Worm (Caenorhabditis elegans) whole organism, L4 larva: ENCODE results near the gene fubl-2.
A peak's percentile ranks its signal among the peaks of the same experiment; 100 is the strongest.

Experiments
- D1046.2 ChIP-seq: fragments of 200-800 bp; sonication (Bioruptor generic); IDR thresholded peaks from 2 replicates; pipeline ENCODE4 v1.3.6; 2022; ENCODE audit warnings: missing genetic modification characterization, missing compliant biosample characterization
- F10B5.3 ChIP-seq: sonication (generic microtip); optimal IDR thresholded peaks from 2 replicates; lab custom pipeline; 2016; ENCODE audit warnings: mild to moderate bottlenecking, missing genetic modification characterization, missing compliant biosample characterization
- F37D6.2 ChIP-seq: sonication (generic microtip); optimal IDR thresholded peaks from 2 replicates; lab custom pipeline; 2016; ENCODE audit warnings: mild to moderate bottlenecking, missing genetic modification characterization, missing compliant biosample characterization
- F44E2.7 ChIP-seq: fragments of 200-800 bp; sonication (Bioruptor generic); IDR thresholded peaks from 2 replicates; pipeline ENCODE4 v2.1.2; 2022; ENCODE audit warnings: missing genetic modification characterization, missing compliant biosample characterization
- F49E8.2 ChIP-seq: sonication (generic microtip); optimal IDR thresholded peaks from 2 replicates; lab custom pipeline; 2016; ENCODE audit warnings: missing compliant biosample characterization, mild to moderate bottlenecking, missing genetic modification characterization, borderline replicate concordance
- R02D3.7 ChIP-seq: fragments of 150-350 bp; sonication (generic microtip); optimal IDR thresholded peaks from 3 replicates; lab custom pipeline; 2014; ENCODE audit warnings: missing biosample characterization, missing genetic modification characterization
- Y105C5A.15 ChIP-seq: fragments of 200-800 bp; sonication (Bioruptor generic); IDR thresholded peaks from 2 replicates; pipeline ENCODE4 v1.3.6; 2022; ENCODE audit warnings: missing genetic modification characterization, missing compliant biosample characterization
- Y48G9A.11 ChIP-seq: fragments of 200-800 bp; sonication (Bioruptor generic); IDR thresholded peaks from 2 replicates; pipeline ENCODE4 v1.3.6; 2022; ENCODE audit warnings: missing genetic modification reagents, missing genetic modification characterization, missing compliant biosample characterization
- ZK337.2 ChIP-seq: fragments of 200-800 bp; sonication (Bioruptor generic); IDR thresholded peaks from 2 replicates; pipeline ENCODE4 v1.3.6; 2022; ENCODE audit warnings: missing genetic modification reagents, missing genetic modification characterization, missing compliant biosample characterization
- aha-1 ChIP-seq: fragments of 150-350 bp; peaks from one replicate; lab custom pipeline; 2014; ENCODE audit warnings: missing biosample characterization, missing genetic modification characterization
- aly-2 ChIP-seq: sonication (generic microtip); optimal IDR thresholded peaks from 2 replicates; lab custom pipeline; 2018; ENCODE audit warnings: missing biosample characterization, missing genetic modification characterization
- ces-1 ChIP-seq: fragments of 150-350 bp; sonication (generic microtip); optimal IDR thresholded peaks from 4 replicates; lab custom pipeline; 2014; ENCODE audit warnings: missing biosample characterization, missing genetic modification reagents, missing genetic modification characterization
- daf-16 ChIP-seq, 3 experiments: sonication (generic microtip); optimal IDR thresholded peaks; 2 replicates each; lab custom pipeline; 2016 to 2017; ENCODE audit warnings: missing genetic modification characterization in 3 of 3, missing genetic modification reagents in 3 of 3, mild to moderate bottlenecking in 2 of 3, missing compliant biosample characterization in 2 of 3, missing biosample characterization in 1 of 3, moderate library complexity in 1 of 3
- dmd-6 ChIP-seq: fragments of 200-800 bp; sonication (Bioruptor generic); IDR thresholded peaks from 2 replicates; pipeline ENCODE4 v1.3.6; 2022; ENCODE audit warnings: missing genetic modification reagents, missing genetic modification characterization, missing compliant biosample characterization
- dmd-9 ChIP-seq: fragments of 200-800 bp; sonication (Bioruptor generic); IDR thresholded peaks from 2 replicates; pipeline ENCODE4 v1.3.6; 2022; ENCODE audit warnings: missing genetic modification reagents, missing genetic modification characterization, missing compliant biosample characterization
- dpl-1 ChIP-seq: fragments of 150-350 bp; optimal IDR thresholded peaks from 2 replicates; lab custom pipeline; 2014; ENCODE audit warnings: missing biosample characterization, missing genetic modification reagents, missing genetic modification characterization
- duxl-1 ChIP-seq: sonication (generic microtip); optimal IDR thresholded peaks from 2 replicates; lab custom pipeline; 2016; ENCODE audit warnings: mild to moderate bottlenecking, missing genetic modification characterization, moderate library complexity, missing compliant biosample characterization; ENCODE audit not compliant: poor library complexity
- dve-1 ChIP-seq: sonication (generic microtip); optimal IDR thresholded peaks from 2 replicates; lab custom pipeline; 2017; ENCODE audit warnings: antibody characterized with exemption, mild to moderate bottlenecking, missing genetic modification characterization, missing compliant biosample characterization; ENCODE audit not compliant: insufficient read depth
- hif-1 ChIP-seq, 2 experiments: sonication (generic microtip); optimal IDR thresholded peaks; 2 replicates each; lab custom pipeline; 2016 to 2017; ENCODE audit warnings: missing compliant biosample characterization in 2 of 2, missing genetic modification characterization in 2 of 2, missing genetic modification reagents in 2 of 2, missing genotype in 2 of 2, mild to moderate bottlenecking in 1 of 2
- hlh-11 ChIP-seq: fragments of 200-800 bp; sonication (Bioruptor generic); optimal IDR thresholded peaks from 2 replicates; lab custom pipeline; 2018; ENCODE audit warnings: mild to moderate bottlenecking, missing genetic modification characterization, missing compliant biosample characterization
- hlh-30 ChIP-seq: sonication (generic microtip); optimal IDR thresholded peaks from 2 replicates; lab custom pipeline; 2017; ENCODE audit warnings: antibody characterized with exemption, mild to moderate bottlenecking, missing genetic modification characterization, missing compliant biosample characterization; ENCODE audit not compliant: insufficient read depth
- hmg-1.1 ChIP-seq: fragments of 200-800 bp; sonication (Bioruptor generic); IDR thresholded peaks from 2 replicates; pipeline ENCODE4 v1.3.6; 2022; ENCODE audit warnings: missing genetic modification reagents, missing genetic modification characterization, missing compliant biosample characterization
- lim-7 ChIP-seq: fragments of 200-800 bp; sonication (Bioruptor generic); IDR thresholded peaks from 2 replicates; pipeline ENCODE4 v1.3.6; 2022; ENCODE audit warnings: missing genetic modification characterization, missing compliant biosample characterization
- lin-29 ChIP-seq: fragments of 200-800 bp; sonication (Bioruptor generic); IDR thresholded peaks from 2 replicates; pipeline ENCODE4 v1.3.6; 2022; ENCODE audit warnings: missing genetic modification reagents, missing genetic modification characterization, missing compliant biosample characterization
- lin-38 ChIP-seq: fragments of 200-800 bp; sonication (Bioruptor generic); IDR thresholded peaks from 2 replicates; pipeline ENCODE4 v1.3.6; 2022; ENCODE audit warnings: missing genetic modification reagents, missing genetic modification characterization, missing compliant biosample characterization
- lin-39 ChIP-seq: fragments of 150-350 bp; optimal IDR thresholded peaks from 2 replicates; lab custom pipeline; 2014; ENCODE audit warnings: missing biosample characterization, missing genetic modification reagents, missing genetic modification characterization
- madf-5 ChIP-seq, 2 experiments: fragments of 200-800 bp; sonication (Bioruptor generic); IDR thresholded peaks; 2 replicates each; pipeline ENCODE4 v1.3.6; 2022; ENCODE audit warnings: missing compliant biosample characterization in 2 of 2, missing genetic modification characterization in 2 of 2
- mep-1 ChIP-seq: fragments of 150-350 bp; sonication (generic microtip); optimal IDR thresholded peaks from 3 replicates; lab custom pipeline; 2014; ENCODE audit warnings: missing biosample characterization, missing genetic modification characterization
- mes-2 ChIP-seq: sonication (generic microtip); optimal IDR thresholded peaks from 2 replicates; lab custom pipeline; 2016; ENCODE audit warnings: missing genotype, mild to moderate bottlenecking, missing genetic modification characterization, missing compliant biosample characterization; ENCODE audit not compliant: poor library complexity, severe bottlenecking
- mxl-3 ChIP-seq: fragments of 200-800 bp; sonication (Bioruptor generic); optimal IDR thresholded peaks from 2 replicates; lab custom pipeline; 2018; ENCODE audit warnings: mild to moderate bottlenecking, missing genetic modification characterization, missing compliant biosample characterization
- nhr-11 ChIP-seq: fragments of 150-350 bp; optimal IDR thresholded peaks from 2 replicates; lab custom pipeline; 2014; ENCODE audit warnings: missing biosample characterization, missing genetic modification characterization
- nhr-237 ChIP-seq: sonication (generic microtip); optimal IDR thresholded peaks from 2 replicates; lab custom pipeline; 2017; ENCODE audit warnings: missing biosample characterization, missing genetic modification characterization
- nhr-28 ChIP-seq: fragments of 150-350 bp; optimal IDR thresholded peaks from 2 replicates; lab custom pipeline; 2014; ENCODE audit warnings: missing biosample characterization, missing genetic modification characterization
- nhr-41 ChIP-seq: fragments of 200-800 bp; sonication (Bioruptor generic); IDR thresholded peaks from 2 replicates; pipeline ENCODE4 v1.3.6; 2022; ENCODE audit warnings: missing genetic modification reagents, missing genetic modification characterization, missing compliant biosample characterization
- nhr-48 ChIP-seq: sonication (generic microtip); optimal IDR thresholded peaks from 2 replicates; lab custom pipeline; 2016; ENCODE audit warnings: mild to moderate bottlenecking, missing genetic modification characterization, missing compliant biosample characterization
- nhr-6 ChIP-seq: fragments of 150-350 bp; optimal IDR thresholded peaks from 2 replicates; lab custom pipeline; 2014; ENCODE audit warnings: missing biosample characterization, missing genetic modification characterization
- nhr-77 ChIP-seq: fragments of 150-350 bp; optimal IDR thresholded peaks from 2 replicates; lab custom pipeline; 2014; ENCODE audit warnings: missing biosample characterization, missing genetic modification characterization
- pqm-1 ChIP-seq: sonication (generic microtip); optimal IDR thresholded peaks from 2 replicates; lab custom pipeline; 2017; ENCODE audit warnings: missing biosample characterization, missing genetic modification characterization
- rbr-2 ChIP-seq: sonication (generic microtip); optimal IDR thresholded peaks from 2 replicates; lab custom pipeline; 2016; ENCODE audit warnings: missing genotype, missing genetic modification characterization, missing compliant biosample characterization
- skn-1 ChIP-seq: fragments of 150-350 bp; optimal IDR thresholded peaks from 2 replicates; lab custom pipeline; 2014; ENCODE audit warnings: missing biosample characterization, missing genetic modification characterization
- zfp-3 ChIP-seq: fragments of 200-800 bp; sonication (Bioruptor generic); conservative IDR thresholded peaks from 2 replicates; pipeline ENCODE4 v1.3.6; 2022; ENCODE audit warnings: missing genetic modification reagents, missing genetic modification characterization, missing compliant biosample characterization

The fubl-2 gene

ce11 chrIII:7116615-7117252 is 29.2 kb upstream of the fubl-2 start (continued):
- no peak for TF ChIP-seq ces-1
- TF ChIP-seq hlh-30: peak; percentile 94
- TF ChIP-seq Y48G9A.11 (GFP tag; lab: Robert Waterston, UW): no peak
- TF ChIP-seq D1046.2 (GFP tag; lab: Robert Waterston, UW): no peak
- TF ChIP-seq hlh-11 (tag; lab: Kevin White, UChicago): peak; percentile 81
- TF ChIP-seq R02D3.7: no peak
- no peak for TF ChIP-seq skn-1 (tag; lab: Kevin White, UChicago)
- TF ChIP-seq dve-1 (tag; lab: Kevin White, UChicago): peak; percentile 90
- no peak for TF ChIP-seq lim-7 (GFP tag; lab: Robert Waterston, UW)
- TF ChIP-seq lin-38 (GFP tag; lab: Robert Waterston, UW): peak; percentile 22
- TF ChIP-seq daf-16 (GFP tag; optimal IDR thresholded peaks at IDR 0.05; lab: Kevin White, UChicago): no peak
- TF ChIP-seq daf-16 (tag; optimal IDR thresholded peaks at IDR 0.05; lab: Kevin White, UChicago): peak; percentile 67
- TF ChIP-seq mes-2 (tag; lab: Kevin White, UChicago): peak; percentile 52
- TF ChIP-seq aha-1 (tag; lab: Kevin White, UChicago): peak; percentile 91
- no peak for TF ChIP-seq nhr-237
- no peak for TF ChIP-seq aly-2 (tag; lab: Kevin White, UChicago)
- peak; percentile 17 for TF ChIP-seq nhr-6 (tag; lab: Kevin White, UChicago)
- TF ChIP-seq nhr-28 (tag; lab: Kevin White, UChicago): peak; percentile 87
- no peak for TF ChIP-seq F44E2.7
- TF ChIP-seq madf-5 (GFP tag; IDR thresholded peaks at IDR 0.05; lab: Robert Waterston, UW): no peak
- TF ChIP-seq dpl-1 (GFP tag; lab: Kevin White, UChicago): peak; percentile 47
- peak; percentile 9 for TF ChIP-seq nhr-11 (tag; lab: Kevin White, UChicago)
- TF ChIP-seq mxl-3 (GFP tag; lab: Kevin White, UChicago): peak; percentile 74
- TF ChIP-seq pqm-1: peak; percentile 69
- 0 out of 2 replicates have a peak, but pooled peaks have one; percentile 13 for TF ChIP-seq zfp-3 (GFP tag; lab: Robert Waterston, UW)
- no peak for TF ChIP-seq Y105C5A.15 (GFP tag; lab: Robert Waterston, UW)
- no peak for TF ChIP-seq dmd-9
- TF ChIP-seq dmd-6 (GFP tag; lab: Robert Waterston, UW): peak; percentile 77
- TF ChIP-seq lin-39 (tag; lab: Kevin White, UChicago): no peak
- no peak for TF ChIP-seq nhr-41 (GFP tag; lab: Robert Waterston, UW)
- TF ChIP-seq ZK337.2 (GFP tag; lab: Robert Waterston, UW): no peak
- TF ChIP-seq nhr-77: peak; percentile 31
- TF ChIP-seq F49E8.2 (tag; lab: Kevin White, UChicago): no peak
- no peak for TF ChIP-seq duxl-1 (tag; lab: Kevin White, UChicago)
- no peak for TF ChIP-seq F10B5.3 (tag; lab: Kevin White, UChicago)
- no peak for TF ChIP-seq F37D6.2
- peak; percentile 61 for TF ChIP-seq hmg-1.1
- TF ChIP-seq hif-1 (tag; optimal IDR thresholded peaks at IDR 0.05; lab: Kevin White, UChicago): no peak
- TF ChIP-seq nhr-48 (tag; lab: Kevin White, UChicago): peak; percentile 33
- no peak for TF ChIP-seq lin-29 (GFP tag; lab: Robert Waterston, UW)
- TF ChIP-seq rbr-2 (tag; lab: Kevin White, UChicago): peak; percentile 34
- TF ChIP-seq mep-1 (tag; lab: Kevin White, UChicago): peak; percentile 79
